Worm (Caenorhabditis elegans): ENCODE results near the gene F19C7.2.

ce11 chrIV:4557731-4558130 lies 42.0 kb upstream of the F19C7.2 start:
- TF ChIP-seq ama-1 (optimal IDR thresholded peaks at IDR 0.05) (no peak), lin-11 (tag; optimal IDR thresholded peaks at IDR 0.05) (no peak), gmeb-2 (tag; optimal IDR thresholded peaks at IDR 0.05) (no peak), ceh-48 (tag; optimal IDR thresholded peaks at IDR 0.05) (no peak), eyg-1 (tag; optimal IDR thresholded peaks at IDR 0.05) (no peak)

All from whole organism, late embryonic.